Fruit fly (Drosophila melanogaster) whole organism, prepupa: ENCODE results near the gene eIF4A.
A peak's percentile ranks its signal among the peaks of the same experiment; 100 is the strongest.

Experiments
- CG6163 ChIP-seq: fragments of 200-800 bp; sonication (Bioruptor generic); IDR thresholded peaks from 3 replicates; pipeline ENCODE4 v1.3.6; 2022; ENCODE audit warnings: missing biosample characterization, missing genetic modification characterization
- CG6854 ChIP-seq: fragments of 200-800 bp; sonication (Bioruptor generic); optimal IDR thresholded peaks from 2 replicates; lab custom pipeline; 2017; ENCODE audit warnings: missing biosample characterization, mild to moderate bottlenecking, missing genetic modification characterization
- Ets96B ChIP-seq: fragments of 200-800 bp; optimal IDR thresholded peaks from 2 replicates; lab custom pipeline; 2019; ENCODE audit warnings: missing biosample characterization, mild to moderate bottlenecking, missing genetic modification characterization, moderate library complexity
- OdsH ChIP-seq: fragments of 200-800 bp; sonication (Bioruptor generic); optimal IDR thresholded peaks from 3 replicates; lab custom pipeline; 2016; ENCODE audit warnings: missing biosample characterization, missing genetic modification characterization
- Sox102F ChIP-seq: fragments of 200-800 bp; sonication (Bioruptor generic); optimal IDR thresholded peaks from 2 replicates; lab custom pipeline; 2016; ENCODE audit warnings: missing biosample characterization, mild to moderate bottlenecking, missing genetic modification characterization
- fkh ChIP-seq: fragments of 200-800 bp; sonication (Bioruptor generic); optimal IDR thresholded peaks from 3 replicates; lab custom pipeline; 2017; ENCODE audit warnings: missing biosample characterization, mild to moderate bottlenecking, missing genetic modification characterization, moderate library complexity
- lz ChIP-seq: fragments of 200-800 bp; sonication (Bioruptor generic); optimal IDR thresholded peaks from 3 replicates; lab custom pipeline; 2016; ENCODE audit warnings: missing biosample characterization, missing genetic modification characterization
- topi ChIP-seq: fragments of 200-800 bp; sonication (Bioruptor generic); optimal IDR thresholded peaks from 3 replicates; lab custom pipeline; 2016; ENCODE audit warnings: missing biosample characterization, missing genetic modification characterization

dm6 chr2L:5999247-5999646 lies 17.7 kb downstream of the eIF4A start, which contains the start of gene Kdm5:
- TF ChIP-seq lz (GFP tag; lab: Kevin White, UChicago) = no peak
- TF ChIP-seq Sox102F (GFP tag; lab: Kevin White, UChicago) = no peak
- TF ChIP-seq OdsH (GFP tag; lab: Kevin White, UChicago) = no peak
- no peak for TF ChIP-seq Ets96B
- TF ChIP-seq topi (GFP tag; lab: Kevin White, UChicago) = no peak
- no peak for TF ChIP-seq fkh (GFP tag; lab: Kevin White, UChicago)
- peak; percentile 20 for TF ChIP-seq CG6854
- TF ChIP-seq CG6163 (GFP tag; lab: Robert Waterston, UW) = 0 out of 3 replicates have a peak, but pooled peaks have one; percentile 16
